Fruit fly (Drosophila melanogaster) whole organism, prepupa: Measurements from ENCODE around the gene stg.

Source experiments
- Blimp-1 ChIP-seq: fragments of 200-800 bp; sonication (Bioruptor generic); optimal IDR thresholded peaks from 3 replicates; lab custom pipeline; 2017; ENCODE audit warnings: missing biosample characterization, missing genetic modification characterization, mild to moderate bottlenecking, moderate library complexity, missing genetic modification reagents
- CG32006 ChIP-seq: fragments of 200-800 bp; sonication (Bioruptor generic); optimal IDR thresholded peaks from 3 replicates; lab custom pipeline; 2017; ENCODE audit warnings: missing biosample characterization, mild to moderate bottlenecking, missing genetic modification characterization
- CG4318 ChIP-seq: fragments of 200-800 bp; sonication (Bioruptor generic); optimal IDR thresholded peaks from 3 replicates; lab custom pipeline; 2017; ENCODE audit warnings: missing biosample characterization, mild to moderate bottlenecking, missing genetic modification characterization
- CG6854 ChIP-seq: fragments of 200-800 bp; sonication (Bioruptor generic); optimal IDR thresholded peaks from 2 replicates; lab custom pipeline; 2017; ENCODE audit warnings: missing biosample characterization, mild to moderate bottlenecking, missing genetic modification characterization
- Eip93F ChIP-seq: fragments of 200-800 bp; sonication (Bioruptor generic); optimal IDR thresholded peaks from 2 replicates; lab custom pipeline; 2016; ENCODE audit warnings: missing biosample characterization, mild to moderate bottlenecking, missing genetic modification characterization
- Ets21C ChIP-seq: fragments of 200-800 bp; sonication (Bioruptor generic); optimal IDR thresholded peaks from 3 replicates; lab custom pipeline; 2016; ENCODE audit warnings: missing biosample characterization, missing genetic modification characterization
- Ets96B ChIP-seq: fragments of 200-800 bp; optimal IDR thresholded peaks from 2 replicates; lab custom pipeline; 2019; ENCODE audit warnings: missing biosample characterization, mild to moderate bottlenecking, missing genetic modification characterization, moderate library complexity
- Gug ChIP-seq: fragments of 200-800 bp; sonication (Bioruptor generic); IDR thresholded peaks from 2 replicates; pipeline ENCODE4 v1.3.6; 2022; ENCODE audit warnings: missing biosample characterization, missing genetic modification characterization
- Sox14 ChIP-seq: fragments of 200-800 bp; sonication (Bioruptor generic); optimal IDR thresholded peaks from 3 replicates; lab custom pipeline; 2016; ENCODE audit warnings: missing biosample characterization, missing genetic modification characterization
- achi ChIP-seq: fragments of 200-800 bp; sonication (Bioruptor generic); optimal IDR thresholded peaks from 3 replicates; lab custom pipeline; 2016; ENCODE audit warnings: missing biosample characterization, missing genetic modification characterization
- eg ChIP-seq: fragments of 200-800 bp; sonication (Bioruptor generic); IDR thresholded peaks from 3 replicates; pipeline ENCODE4 v1.3.6; 2022; ENCODE audit warnings: missing biosample characterization, missing genetic modification characterization
- salr ChIP-seq, 2 experiments: fragments of 200-800 bp; sonication (Bioruptor generic); optimal IDR thresholded peaks; 3 replicates each; lab custom pipeline; 2016 to 2018; ENCODE audit warnings: missing biosample characterization in 2 of 2, missing genetic modification characterization in 2 of 2, mild to moderate bottlenecking in 1 of 2
- spab ChIP-seq: fragments of 200-800 bp; sonication (Bioruptor generic); optimal IDR thresholded peaks from 2 replicates; lab custom pipeline; 2017; ENCODE audit warnings: missing biosample characterization, mild to moderate bottlenecking, missing genetic modification characterization, missing genetic modification reagents
- vri ChIP-seq: fragments of 200-800 bp; sonication (Bioruptor generic); optimal IDR thresholded peaks from 3 replicates; lab custom pipeline; 2016; ENCODE audit warnings: missing biosample characterization, mild to moderate bottlenecking, missing genetic modification characterization

dm6 chr3R:29268062-29268461, 12.5 kb upstream of the stg start:
- TF ChIP-seq CG32006 (GFP tag; lab: Kevin White, UChicago) (no peak), eg (GFP tag; lab: Robert Waterston, UW) (no peak), CG4318 (GFP tag; lab: Kevin White, UChicago) (no peak), Sox14 (GFP tag; lab: Kevin White, UChicago) (no peak), achi (GFP tag; lab: Kevin White, UChicago) (no peak), Eip93F (GFP tag; lab: Kevin White, UChicago) (no peak), spab (no peak), Ets21C (no peak), vri (GFP tag; lab: Kevin White, UChicago) (no peak), salr (GFP tag; optimal IDR thresholded peaks at IDR 0.05; lab: Kevin White, UChicago) (no peak), CG6854 (GFP tag; lab: Kevin White, UChicago) (no peak), Blimp-1 (GFP tag; lab: Kevin White, UChicago) (no peak), Gug (GFP tag; lab: Robert Waterston, UW) (no peak), Ets96B (tag; lab: Kevin White, UChicago) (no peak)
